Worm (Caenorhabditis elegans) whole organism, midembryonic: ENCODE data around the gene Y59E9AL.36.
"Not testable (repeated sequence)": the region's sequence is repeated elsewhere in the genome, so short reads cannot be mapped to it uniquely, and the experiment has no call there.

ENCODE experiments used
- T22C8.4 ChIP-seq: fragments of 200-800 bp; sonication (Bioruptor generic); IDR thresholded peaks from 2 replicates; pipeline ENCODE4 v1.3.6; 2022; ENCODE audit warnings: missing genetic modification characterization, missing compliant biosample characterization
- cog-1 ChIP-seq: sonication (generic microtip); optimal IDR thresholded peaks from 2 replicates; lab custom pipeline; 2016; ENCODE audit warnings: missing genetic modification characterization, missing compliant biosample characterization
- flt-1 ChIP-seq: fragments of 200-800 bp; sonication (Bioruptor generic); IDR thresholded peaks from 2 replicates; pipeline ENCODE4 v1.3.6; 2022; ENCODE audit warnings: missing genetic modification characterization, missing compliant biosample characterization
- klf-2 ChIP-seq: fragments of 200-800 bp; sonication (Bioruptor generic); conservative IDR thresholded peaks from 2 replicates; pipeline ENCODE4 v1.3.6; 2022; ENCODE audit warnings: missing genetic modification reagents, missing genetic modification characterization, missing compliant biosample characterization
- med-1 ChIP-seq: sonication (generic microtip); optimal IDR thresholded peaks from 2 replicates; lab custom pipeline; 2017; ENCODE audit warnings: missing genetic modification characterization, mild to moderate bottlenecking, missing compliant biosample characterization, antibody characterized with exemption, missing genetic modification reagents; ENCODE audit not compliant: insufficient read depth
- ref-1 ChIP-seq: fragments of 200-800 bp; sonication (Bioruptor generic); conservative IDR thresholded peaks from 2 replicates; pipeline ENCODE4 v1.3.6; 2022; ENCODE audit warnings: missing genetic modification reagents, missing genetic modification characterization, missing compliant biosample characterization
- tab-1 ChIP-seq: fragments of 200-800 bp; sonication (Bioruptor generic); IDR thresholded peaks from 2 replicates; pipeline ENCODE4 v1.3.6; 2022; ENCODE audit warnings: missing genetic modification characterization, missing compliant biosample characterization
- ztf-23 ChIP-seq: fragments of 200-800 bp; sonication (Bioruptor generic); IDR thresholded peaks from 2 replicates; pipeline ENCODE4 v1.3.6; 2022; ENCODE audit warnings: missing genetic modification reagents, missing genetic modification characterization, missing compliant biosample characterization
- ztf-29 ChIP-seq: fragments of 200-800 bp; sonication (Bioruptor generic); IDR thresholded peaks from 2 replicates; pipeline ENCODE4 v1.3.6; 2022; ENCODE audit warnings: missing genetic modification reagents, missing genetic modification characterization, missing compliant biosample characterization

DNA sequence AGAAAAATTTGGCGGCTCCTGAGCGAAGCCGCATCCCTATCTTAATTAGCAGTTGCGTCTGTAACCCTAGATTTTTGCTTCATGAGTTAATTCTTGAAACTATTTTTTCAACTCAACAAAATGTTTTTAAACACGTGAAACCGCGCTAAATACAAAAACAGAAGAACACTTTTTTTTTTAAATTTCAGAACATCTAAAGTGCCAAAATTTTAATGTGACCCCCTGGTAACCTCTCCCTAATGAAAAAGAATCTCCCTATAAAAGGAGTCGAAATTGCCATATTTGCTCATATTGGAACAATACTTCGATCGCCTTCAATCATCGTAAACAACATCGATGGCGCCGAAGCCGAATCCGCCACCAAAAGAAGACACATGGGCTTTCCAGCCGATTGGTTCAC, 9.2 kb upstream of the Y59E9AL.36 start, which contains the start of gene nsph-4.2:
- TF ChIP-seq flt-1 (GFP tag; lab: Robert Waterston, UW); tab-1 (GFP tag; lab: Robert Waterston, UW); ref-1; T22C8.4 (GFP tag; lab: Robert Waterston, UW); ztf-29 (GFP tag; lab: Robert Waterston, UW); ztf-23; klf-2 (GFP tag; lab: Robert Waterston, UW); med-1 (GFP tag; lab: Kevin White, UChicago); cog-1 (tag; lab: Kevin White, UChicago): not testable (repeated sequence)
